Fruit fly (Drosophila melanogaster) S2 (cell line): ENCODE results near the gene CG12355.

Experiments used
- CG8478 ChIP-seq: fragments of >200 bp; optimal IDR thresholded peaks from 2 replicates; lab custom pipeline; 2018
- CTCF ChIP-seq, 2 experiments: fragments of >200 bp; optimal IDR thresholded peaks; 2 replicates each; lab custom pipeline; 2018

The CG12355 gene

DNA sequence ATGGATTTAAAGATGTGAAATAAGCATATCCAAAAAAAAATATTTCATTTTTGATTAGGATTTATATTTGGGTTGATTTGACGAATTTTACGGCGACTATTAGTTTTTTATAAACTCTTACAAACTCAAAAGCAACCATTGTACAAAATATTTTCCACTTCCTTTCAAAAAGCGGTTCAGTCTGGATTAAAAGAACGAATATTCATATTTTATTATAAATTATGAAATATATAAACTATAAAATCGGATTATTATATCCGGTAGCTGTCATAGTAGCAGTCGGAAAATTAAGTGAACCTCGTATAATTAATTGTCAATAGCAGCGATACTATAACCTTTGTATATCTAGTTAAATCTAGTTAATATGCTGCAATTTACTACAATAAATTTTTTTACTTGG lies at the start of gene CG12355:
TSS of gene CG12355 (minus strand) at position 101 of the 400 bp plus-strand sequence.
- no peak for TF ChIP-seq CTCF (optimal IDR thresholded peaks at IDR 0.05; lab: Kevin White, UChicago)
- TF ChIP-seq CG8478: no peak

DNA sequence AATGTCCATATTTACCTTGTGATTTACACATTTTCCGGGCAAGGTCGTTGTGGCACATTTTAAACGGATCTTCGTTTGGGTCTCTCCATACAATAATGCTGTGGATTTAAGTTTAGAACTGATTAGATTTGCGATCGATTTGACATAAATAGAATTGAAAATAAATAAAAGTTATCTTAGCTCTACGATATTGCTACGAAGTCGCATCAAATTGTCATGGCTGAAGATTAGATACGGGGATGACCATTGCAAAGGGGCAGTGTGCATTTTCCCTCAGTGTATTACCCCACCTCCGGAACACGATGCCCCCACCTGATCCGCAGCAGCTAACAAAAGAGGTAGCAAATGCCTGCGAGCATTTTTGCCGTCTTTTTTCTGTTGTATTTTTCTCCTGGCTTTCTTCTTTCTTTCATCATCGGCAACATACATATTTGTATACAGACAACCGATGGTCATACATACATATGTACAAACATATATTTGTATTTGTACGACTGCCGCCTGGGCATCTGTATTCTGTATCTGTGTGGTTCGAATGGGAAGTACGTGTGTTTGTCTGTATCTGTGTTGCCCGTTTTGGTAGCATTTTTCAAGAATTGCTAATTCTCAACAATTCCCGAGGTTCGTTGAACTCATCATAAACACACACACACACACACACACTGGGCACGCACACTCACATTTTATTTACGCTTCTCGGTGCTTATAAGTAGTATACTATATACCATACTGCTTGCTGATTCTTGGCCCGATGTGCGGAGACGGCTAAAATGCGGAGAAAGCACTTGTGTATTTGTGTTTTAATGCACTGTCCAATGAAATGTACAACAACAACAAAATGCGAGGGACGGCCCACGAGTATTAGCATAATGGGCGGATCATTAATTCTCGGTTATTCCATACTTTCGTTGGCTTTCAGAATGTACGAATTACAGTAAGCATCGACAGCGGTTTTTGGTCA lies 49.4 kb upstream of the CG12355 start:
- no peak for TF ChIP-seq CG8478
- no peak for TF ChIP-seq CTCF (optimal IDR thresholded peaks at IDR 0.05; lab: Kevin White, UChicago)

DNA sequence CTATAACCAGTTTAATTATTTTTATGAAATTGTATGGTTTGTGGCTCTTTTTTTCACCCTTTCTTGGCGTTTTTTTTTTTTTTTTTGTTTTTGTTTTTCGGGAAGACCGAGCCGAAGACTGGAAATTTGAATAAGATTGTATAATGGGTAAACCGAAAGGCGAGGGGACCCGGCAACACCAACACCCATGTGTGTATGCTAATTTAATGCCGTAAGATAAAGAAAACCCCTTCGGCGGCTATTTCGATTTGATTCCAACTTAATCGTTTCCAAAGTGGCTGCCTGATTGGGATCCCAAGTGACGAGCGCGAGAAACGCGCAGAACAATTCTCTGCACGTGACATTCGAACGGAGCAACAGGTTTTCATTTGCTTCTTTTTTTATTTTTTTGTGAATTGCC lies 48.1 kb upstream of the CG12355 start:
- no peak for TF ChIP-seq CG8478
- TF ChIP-seq CTCF (optimal IDR thresholded peaks at IDR 0.05; lab: Kevin White, UChicago): no peak

DNA sequence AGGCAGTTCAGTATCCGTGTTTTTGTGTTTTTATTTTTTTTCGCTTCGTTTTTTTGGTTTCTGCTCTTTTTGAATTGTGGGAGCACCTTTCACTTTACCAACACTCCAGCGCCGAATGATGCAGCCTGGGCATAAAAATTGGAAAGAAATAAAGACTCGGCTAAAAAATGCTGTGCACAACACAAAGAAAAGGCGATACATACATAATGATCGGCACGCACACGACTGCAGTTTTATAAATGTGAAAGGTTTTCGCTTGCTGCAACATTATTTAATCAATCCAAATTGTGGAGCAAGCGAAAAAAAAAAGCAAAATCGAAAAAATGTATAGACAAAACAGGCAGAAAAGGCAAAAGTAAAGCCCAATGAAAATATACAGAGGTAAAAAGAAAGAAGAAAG lies 47.7 kb upstream of the CG12355 start:
- TF ChIP-seq CG8478 (no peak), CTCF (optimal IDR thresholded peaks at IDR 0.05; lab: Kevin White, UChicago) (no peak)

DNA sequence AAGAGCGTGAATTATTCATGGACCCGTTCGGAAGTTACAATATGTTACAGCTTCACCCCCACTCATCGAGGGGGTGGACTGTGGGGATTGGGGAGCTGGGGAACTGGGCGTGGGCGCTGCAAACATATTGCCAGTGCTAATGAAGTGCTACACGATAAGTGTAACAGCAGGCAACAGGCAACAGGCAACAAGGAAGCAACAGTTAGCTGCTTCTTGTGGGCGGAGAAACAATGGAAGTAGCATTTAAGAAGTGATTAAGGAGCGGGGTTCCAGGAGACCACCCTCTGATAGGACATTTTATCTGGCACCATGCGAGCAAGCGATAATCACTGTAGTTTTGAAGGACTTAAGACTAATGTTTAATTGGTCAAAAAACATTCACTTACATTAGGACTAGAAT lies 45.9 kb upstream of the CG12355 start:
- TF ChIP-seq CTCF (optimal IDR thresholded peaks at IDR 0.05; lab: Kevin White, UChicago) (no peak), CG8478 (no peak)

DNA sequence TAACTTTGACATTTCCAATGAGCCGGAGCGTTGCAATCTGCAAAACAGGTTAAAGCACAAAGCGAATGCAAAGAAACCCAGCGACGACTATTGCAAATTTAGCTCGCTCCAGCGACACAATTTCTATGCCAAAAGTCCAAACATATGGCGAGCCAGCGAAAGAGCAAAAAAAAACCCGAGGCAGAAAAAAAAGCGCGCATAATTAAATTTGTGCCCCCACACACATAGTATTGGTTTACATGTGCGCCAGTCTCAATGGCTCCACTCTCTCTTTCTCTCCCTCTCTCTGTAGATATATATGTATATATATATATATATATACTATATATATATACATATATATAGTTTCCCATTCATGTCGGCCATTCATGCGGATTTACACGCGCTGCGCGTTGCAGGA lies 45.3 kb upstream of the CG12355 start:
- no peak for TF ChIP-seq CTCF (optimal IDR thresholded peaks at IDR 0.05; lab: Kevin White, UChicago)
- TF ChIP-seq CG8478: no peak

DNA sequence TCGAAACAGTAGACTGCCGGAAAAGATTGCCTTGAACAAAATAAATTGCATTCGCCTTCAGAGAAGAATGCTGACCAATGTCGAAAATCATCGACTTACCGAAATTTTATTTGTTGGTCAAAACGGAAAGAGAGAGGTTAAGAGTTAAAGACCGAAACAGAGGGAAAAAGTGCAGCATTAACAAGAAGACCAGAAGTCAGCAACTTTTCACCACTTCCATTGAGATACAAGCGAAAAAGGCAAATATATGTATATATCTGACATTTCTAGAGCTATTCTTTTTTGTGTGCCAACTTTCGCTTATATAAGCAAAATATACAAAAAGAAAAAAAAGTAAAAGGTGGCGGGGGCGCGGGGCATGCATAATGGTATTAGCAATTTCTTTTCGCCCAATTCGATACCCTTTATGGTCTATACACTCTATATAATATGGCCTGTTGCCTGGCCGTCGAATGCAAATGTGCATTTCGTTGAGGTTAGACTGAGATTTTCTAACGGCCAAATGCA lies 44.6 kb upstream of the CG12355 start:
- TF ChIP-seq CG8478 (no peak), CTCF (optimal IDR thresholded peaks at IDR 0.05; lab: Kevin White, UChicago) (no peak)

DNA sequence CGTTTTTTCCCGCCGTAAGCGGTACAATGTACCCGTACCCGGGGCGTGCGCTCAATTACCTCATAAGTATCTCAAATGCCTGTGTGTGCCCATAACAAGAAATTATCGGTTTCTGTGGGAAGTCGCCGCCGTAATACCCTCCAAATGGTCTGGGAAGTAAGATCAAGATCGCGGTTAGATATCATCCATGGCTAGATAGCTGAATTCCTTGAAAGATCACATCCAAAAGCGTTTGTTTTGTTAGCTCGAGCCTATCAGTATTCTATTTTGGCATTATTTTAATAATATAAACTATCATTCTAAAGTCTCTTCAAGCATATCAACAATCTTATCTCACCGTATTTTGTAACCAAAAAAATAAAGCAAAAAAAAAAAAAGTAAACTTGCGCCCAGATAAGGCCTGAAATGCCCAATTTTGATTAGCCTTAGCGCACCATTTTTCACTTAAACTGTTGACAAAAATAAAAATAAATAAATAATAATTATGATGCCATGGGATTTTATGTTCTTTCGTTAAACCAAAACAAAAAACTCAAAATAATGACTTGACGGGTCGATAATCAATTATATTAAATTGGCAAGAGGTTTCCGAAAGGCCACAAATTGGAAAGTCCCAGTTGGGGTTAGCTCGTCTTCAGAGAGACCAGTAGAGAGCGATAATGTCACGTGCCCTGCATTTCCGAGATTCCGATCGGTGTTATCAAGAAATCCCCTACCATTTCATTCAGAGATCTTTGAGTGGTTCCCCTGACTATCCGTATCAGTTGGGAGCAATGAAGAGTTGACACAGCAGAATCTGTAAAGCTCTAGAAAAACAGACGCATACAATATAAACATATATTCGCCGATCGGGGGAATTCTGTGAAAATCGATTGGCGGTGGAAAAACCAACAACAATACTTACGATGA lies 43.5 kb upstream of the CG12355 start:
- TF ChIP-seq CTCF (optimal IDR thresholded peaks at IDR 0.05; lab: Kevin White, UChicago): no peak
- no peak for TF ChIP-seq CG8478

DNA sequence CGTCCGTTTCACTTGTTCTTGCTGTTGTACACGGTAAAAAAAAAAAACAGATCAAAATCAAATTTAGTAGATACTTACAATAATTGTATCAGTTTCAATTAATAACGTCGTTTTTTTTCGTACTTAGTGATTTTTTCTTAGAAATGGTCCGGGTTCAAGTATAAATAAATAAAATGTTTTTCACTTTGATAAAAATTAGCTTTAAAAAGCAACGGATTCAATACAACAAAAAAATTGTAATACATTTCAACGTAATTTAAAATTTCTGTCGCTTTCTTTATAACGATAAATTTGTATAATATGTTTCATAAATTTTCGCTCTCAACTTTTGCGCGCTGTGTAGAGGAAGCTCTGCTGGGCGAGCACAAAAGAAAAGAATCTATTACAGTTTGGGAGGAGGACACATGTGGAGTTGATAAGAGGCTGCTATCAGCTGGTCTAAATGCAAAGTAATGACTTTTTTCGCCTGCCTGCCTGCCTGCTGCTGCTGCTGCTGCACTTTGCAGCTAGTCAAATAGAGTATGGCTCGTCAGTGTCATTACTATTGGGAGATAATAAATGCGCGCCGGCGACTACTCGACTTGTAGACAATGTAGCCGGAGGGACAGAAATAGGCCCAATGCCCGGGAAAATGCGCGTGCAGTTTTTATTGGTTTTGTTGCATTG lies 42.7 kb upstream of the CG12355 start:
- no peak for TF ChIP-seq CG8478
- TF ChIP-seq CTCF (optimal IDR thresholded peaks at IDR 0.05; lab: Kevin White, UChicago): no peak

DNA sequence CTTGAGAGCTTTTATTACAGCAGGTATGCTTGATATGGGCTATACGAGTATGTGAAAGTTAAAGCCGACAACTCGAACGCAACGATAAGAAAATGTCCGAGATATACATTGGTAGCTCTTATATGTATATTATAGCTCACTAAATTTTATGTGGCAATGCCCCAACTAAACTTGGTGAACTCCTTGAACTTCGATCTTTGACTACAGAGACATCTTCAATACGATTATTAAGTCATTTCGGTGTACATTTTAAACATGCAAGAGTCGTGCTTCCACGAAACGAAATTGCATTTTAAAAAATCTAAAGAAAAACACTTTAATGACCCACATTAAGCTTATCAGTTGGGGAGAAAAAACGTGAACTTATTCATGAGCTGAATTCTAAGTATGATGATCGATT lies 41.2 kb upstream of the CG12355 start:
- TF ChIP-seq CG8478 (no peak), CTCF (optimal IDR thresholded peaks at IDR 0.05; lab: Kevin White, UChicago) (no peak)

DNA sequence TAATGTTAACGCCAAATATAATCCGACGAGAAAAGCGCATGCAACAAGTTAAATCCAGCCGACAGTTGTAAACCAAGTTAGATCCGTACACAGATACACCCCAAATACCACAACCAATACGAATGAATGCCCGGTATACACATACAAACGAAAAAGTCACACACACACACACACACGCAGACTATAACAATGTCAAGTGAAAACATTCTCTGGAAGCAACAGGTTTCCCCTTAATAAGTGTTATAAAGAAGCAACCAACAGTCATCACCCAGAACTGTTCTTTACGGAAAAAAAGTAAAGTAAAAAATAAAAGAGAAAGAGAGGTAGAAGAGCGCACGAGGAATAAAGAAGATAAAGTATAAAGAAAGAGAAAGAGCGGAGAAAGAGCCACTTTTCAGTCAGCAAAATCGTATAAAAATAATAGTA lies 40.5 kb upstream of the CG12355 start:
- TF ChIP-seq CG8478: no peak

DNA sequence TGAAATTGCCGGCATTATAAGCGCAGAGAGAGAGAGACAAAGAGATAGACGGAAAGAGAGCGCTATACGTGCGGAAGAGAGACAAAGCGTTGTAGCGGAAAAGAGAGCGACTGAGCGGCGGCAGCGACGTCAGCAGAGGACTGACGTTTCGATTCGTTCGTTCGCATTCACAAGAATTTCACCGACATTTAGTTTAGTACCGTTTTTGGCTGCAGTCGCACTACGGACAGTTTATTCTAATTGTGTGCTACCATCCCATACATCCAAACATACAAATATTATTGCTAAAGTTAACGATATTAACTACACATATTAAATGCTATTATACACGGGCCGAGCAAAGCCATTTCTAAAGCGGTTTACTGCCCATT lies 39.9 kb upstream of the CG12355 start, which contains the start of gene CrebA:
TSS of gene CrebA (plus strand) at position 168 of the 371 bp plus-strand sequence.
- no peak for TF ChIP-seq CTCF (optimal IDR thresholded peaks at IDR 0.05; lab: Kevin White, UChicago)
- TF ChIP-seq CG8478: no peak

DNA sequence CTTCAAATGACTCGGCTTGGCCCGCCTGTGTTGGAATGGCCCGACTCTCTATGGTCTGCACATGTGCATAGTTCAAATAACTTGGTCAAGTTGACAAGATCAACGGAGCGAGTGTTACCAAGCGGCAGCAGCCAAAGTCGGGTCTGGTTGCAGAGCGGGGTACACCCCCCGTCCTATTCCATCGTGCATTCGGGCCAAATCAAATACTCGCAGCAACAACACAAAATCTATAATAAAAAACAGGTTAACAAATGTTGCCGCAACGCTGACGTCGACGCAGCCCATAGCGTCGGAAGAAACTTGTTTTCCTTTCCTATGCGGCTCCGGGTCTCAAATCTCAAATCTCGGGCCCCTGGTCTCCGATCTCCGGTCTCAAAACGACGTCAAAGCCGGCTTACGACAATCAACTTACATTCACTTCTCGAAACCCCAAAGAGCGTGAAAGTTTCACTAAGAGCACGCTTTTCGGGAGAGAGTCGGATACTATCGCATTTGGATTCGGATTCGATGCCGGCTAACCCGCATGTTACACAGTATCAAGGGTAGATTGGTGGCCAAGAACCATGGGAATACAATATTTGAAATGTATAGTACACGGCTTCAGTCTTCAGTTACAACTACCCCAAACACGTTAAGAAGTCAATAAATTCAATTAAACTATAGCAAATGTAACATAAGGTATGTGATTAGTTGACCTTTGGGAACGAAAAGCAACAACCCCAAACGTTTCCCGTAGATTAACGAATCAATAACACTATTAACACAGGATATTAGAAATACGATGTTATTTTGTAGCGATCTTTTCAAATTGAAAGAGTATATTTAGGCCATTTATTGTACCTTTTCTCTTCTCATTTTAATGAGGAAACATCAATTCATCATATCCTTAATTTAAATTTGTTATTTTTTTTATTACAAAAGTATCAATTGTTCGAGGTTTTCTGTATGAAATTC lies 39.2 kb upstream of the CG12355 start:
- TF ChIP-seq CG8478 (no peak), CTCF (optimal IDR thresholded peaks at IDR 0.05; lab: Kevin White, UChicago) (no peak)
